Worm (Caenorhabditis elegans) whole organism, early embryonic: ENCODE results near the gene K02F6.1.

Source experiments
- aly-1 ChIP-seq: sonication (generic microtip); optimal IDR thresholded peaks from 2 replicates; lab custom pipeline; 2016; ENCODE audit warnings: missing genetic modification characterization, missing compliant biosample characterization
- ama-1 ChIP-seq: fragments of 150-350 bp; optimal IDR thresholded peaks from 2 replicates; lab custom pipeline; 2014
- ceh-13 ChIP-seq: fragments of 200-800 bp; sonication (Bioruptor generic); optimal IDR thresholded peaks from 2 replicates; lab custom pipeline; 2018; ENCODE audit warnings: mild to moderate bottlenecking, missing genetic modification characterization, missing compliant biosample characterization
- ceh-36 ChIP-seq: sonication (generic microtip); optimal IDR thresholded peaks from 2 replicates; lab custom pipeline; 2016; ENCODE audit warnings: missing genetic modification characterization, inconsistent platforms, missing compliant biosample characterization
- flt-1 ChIP-seq: fragments of 200-800 bp; sonication (Bioruptor generic); IDR thresholded peaks from 2 replicates; pipeline ENCODE4 v1.3.6; 2022; ENCODE audit warnings: missing genetic modification characterization, missing compliant biosample characterization
- hmbx-1 ChIP-seq: sonication (generic microtip); optimal IDR thresholded peaks from 2 replicates; lab custom pipeline; 2016; ENCODE audit warnings: mild to moderate bottlenecking, missing genetic modification characterization, missing compliant biosample characterization
- hmg-4 ChIP-seq: fragments of 200-800 bp; sonication (Bioruptor generic); optimal IDR thresholded peaks from 2 replicates; lab custom pipeline; 2018; ENCODE audit warnings: mild to moderate bottlenecking, missing genetic modification characterization, missing compliant biosample characterization
- hnd-1 ChIP-seq: sonication (generic microtip); optimal IDR thresholded peaks from 2 replicates; lab custom pipeline; 2016; ENCODE audit warnings: missing genetic modification characterization, missing compliant biosample characterization
- sea-1 ChIP-seq: fragments of 200-800 bp; sonication (Bioruptor generic); conservative IDR thresholded peaks from 2 replicates; pipeline ENCODE4 v1.3.6; 2022; ENCODE audit warnings: missing genetic modification characterization, missing compliant biosample characterization
- tbx-37 ChIP-seq: fragments of 200-800 bp; sonication (Bioruptor generic); conservative IDR thresholded peaks from 2 replicates; pipeline ENCODE4 v1.3.6; 2022; ENCODE audit warnings: missing genetic modification reagents, missing genetic modification characterization, missing compliant biosample characterization
- tra-4 ChIP-seq: sonication (generic microtip); optimal IDR thresholded peaks from 2 replicates; lab custom pipeline; 2017; ENCODE audit warnings: missing genetic modification characterization, missing compliant biosample characterization

DNA sequence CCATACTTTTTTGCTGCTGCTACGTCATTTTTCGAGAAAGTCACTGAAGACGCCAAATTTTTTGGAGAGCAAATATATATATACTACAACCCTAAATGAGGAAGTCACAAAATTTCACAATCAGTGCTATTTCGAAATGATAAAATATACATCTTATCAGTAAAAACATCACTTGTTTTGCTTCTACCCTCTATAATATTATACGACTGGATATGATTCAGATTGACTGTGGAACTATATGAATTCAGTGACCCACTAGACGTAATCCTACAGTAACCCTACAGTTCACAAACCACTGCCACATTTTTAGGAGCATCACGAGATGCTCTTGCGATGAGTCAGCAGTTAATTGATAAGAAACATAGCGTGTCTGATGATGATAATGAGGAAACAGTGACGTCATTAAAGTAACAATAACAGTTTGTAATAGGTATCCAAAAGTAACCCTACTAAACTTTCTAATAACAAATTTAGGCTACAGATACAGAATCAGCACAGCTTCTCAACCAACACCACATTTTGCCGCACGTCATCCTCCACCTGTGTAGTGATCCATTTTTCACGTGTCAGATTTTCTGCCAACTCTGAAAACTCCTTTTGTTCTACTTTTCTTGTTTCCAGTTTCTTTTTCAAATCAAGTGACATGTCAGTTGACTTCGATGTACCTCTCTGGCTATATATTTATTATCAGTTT, 33.2 kb downstream of the K02F6.1 start, which contains the start of the genes F33H12.7 and sri-39:
- TF ChIP-seq tbx-37 (GFP tag; lab: Robert Waterston, UW) (no peak), ceh-36 (tag; lab: Kevin White, UChicago) (no peak), ama-1 (lab: Kevin White, UChicago) (no peak), flt-1 (no peak), tra-4 (tag; lab: Kevin White, UChicago) (no peak), hnd-1 (tag; lab: Kevin White, UChicago) (no peak), hmg-4 (no peak), aly-1 (tag; lab: Kevin White, UChicago) (no peak), ceh-13 (GFP tag; lab: Kevin White, UChicago) (no peak), sea-1 (GFP tag; lab: Robert Waterston, UW) (no peak), hmbx-1 (tag; lab: Kevin White, UChicago) (no peak)
